Worm (Caenorhabditis elegans): Measurements from ENCODE around the gene cpf-2.
"Not testable (repeated sequence)": the region's sequence is repeated elsewhere in the genome, so short reads cannot be mapped to it uniquely, and the experiment has no call there.

DNA sequence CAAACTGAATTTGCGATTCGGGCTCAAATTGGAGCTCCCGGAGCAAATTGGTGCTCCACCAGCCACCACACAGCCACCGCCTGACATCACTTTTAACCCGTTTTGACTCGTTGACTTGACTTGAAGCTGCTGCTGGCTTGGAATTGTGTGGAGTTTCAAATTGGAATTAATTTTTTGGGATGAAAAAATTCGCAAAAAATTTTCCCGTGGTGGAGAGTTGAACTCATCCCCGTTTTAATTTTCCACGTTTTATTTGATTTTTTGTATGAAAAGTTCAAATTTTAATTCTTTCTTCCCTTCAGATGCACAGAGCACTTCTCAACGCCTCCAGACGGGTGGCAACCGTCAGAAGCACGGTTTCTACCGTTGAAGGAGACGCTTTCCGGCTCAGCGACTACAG is 23.4 kb downstream of the cpf-2 start, which contains the start of gene Y43F4A.4:
- TF ChIP-seq pes-1 (GFP tag; IDR thresholded peaks at IDR 0.05); ceh-36 (tag; optimal IDR thresholded peaks at IDR 0.05); ama-1 (optimal IDR thresholded peaks at IDR 0.05); tbx-37 (GFP tag; conservative IDR thresholded peaks at IDR 0.05); F13C5.2 (tag; optimal IDR thresholded peaks at IDR 0.05): not testable (repeated sequence)

Data from whole organism, early embryonic.